Worm (Caenorhabditis elegans) whole organism, young adult: ENCODE data around the gene F07C6.4.

Source experiments
- let-607 ChIP-seq, 2 experiments: fragments of 200-800 bp in 1 of 2; sonication (Bioruptor generic) in 1 of 2; sonication (generic microtip) in 1 of 2; optimal IDR thresholded peaks; 2 replicates each; lab custom pipeline; 2016 to 2018; ENCODE audit warnings: mild to moderate bottlenecking in 2 of 2, missing compliant biosample characterization in 2 of 2, missing genetic modification characterization in 2 of 2, moderate library complexity in 2 of 2, missing genotype in 1 of 2
- nfya-1 ChIP-seq: sonication (generic microtip); optimal IDR thresholded peaks from 2 replicates; lab custom pipeline; 2017; ENCODE audit warnings: antibody characterized with exemption, missing compliant biosample characterization, missing genetic modification characterization, borderline replicate concordance; ENCODE audit not compliant: insufficient read depth

DNA sequence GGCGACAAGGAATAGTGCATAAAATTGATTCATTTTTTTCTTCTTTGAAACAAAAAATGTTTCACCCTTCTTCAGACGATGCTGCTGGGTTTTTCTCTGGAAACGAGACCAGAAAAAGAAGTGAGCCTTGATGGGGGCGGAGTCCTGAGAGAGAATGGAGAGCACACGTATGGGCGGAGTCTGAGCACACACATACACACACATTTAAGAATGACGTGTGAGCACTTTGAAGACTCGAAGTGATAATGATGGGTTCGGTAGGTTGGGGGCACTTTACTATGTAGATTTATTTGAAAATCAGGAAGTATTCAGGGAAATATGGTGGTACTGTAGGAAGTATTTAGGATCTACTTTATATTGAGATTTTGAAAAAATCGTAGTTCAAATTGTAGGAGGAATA is 48.3 kb upstream of the F07C6.4 start, which contains the start of gene flp-9:
- no peak for TF ChIP-seq nfya-1 (tag; lab: Kevin White, UChicago)
- no peak for TF ChIP-seq let-607 (tag; optimal IDR thresholded peaks at IDR 0.05; lab: Kevin White, UChicago)
